Fruit fly (Drosophila melanogaster) whole organism, embryonic: ENCODE data around the gene mRpS26.

ENCODE experiments used
- Antp ChIP-seq: fragments of 200-800 bp; sonication (Bioruptor generic); optimal IDR thresholded peaks from 3 replicates; lab custom pipeline; 2016; ENCODE audit warnings: missing biosample characterization, missing genetic modification characterization
- Bteb2 ChIP-seq: fragments of 200-800 bp; sonication (Bioruptor generic); optimal IDR thresholded peaks from 2 replicates; lab custom pipeline; 2016; ENCODE audit warnings: missing biosample characterization, missing genetic modification characterization
- CG10431 ChIP-seq: fragments of 200-800 bp; sonication (Bioruptor generic); optimal IDR thresholded peaks from 3 replicates; lab custom pipeline; 2018; ENCODE audit warnings: missing biosample characterization, mild to moderate bottlenecking, missing genetic modification characterization
- CG10979 ChIP-seq: fragments of 200-800 bp; sonication (Bioruptor generic); optimal IDR thresholded peaks from 2 replicates; lab custom pipeline; 2018; ENCODE audit warnings: missing biosample characterization, mild to moderate bottlenecking, missing genetic modification characterization, moderate library complexity
- CG11723 ChIP-seq: fragments of 200-800 bp; sonication (Bioruptor generic); optimal IDR thresholded peaks from 2 replicates; lab custom pipeline; 2017; ENCODE audit warnings: missing biosample characterization, mild to moderate bottlenecking, missing genetic modification characterization
- CG13287 ChIP-seq: fragments of 200-800 bp; sonication (Bioruptor generic); IDR thresholded peaks from 2 replicates; pipeline ENCODE4 v1.3.6; 2022; ENCODE audit warnings: missing biosample characterization, missing genetic modification characterization; ENCODE audit not compliant: partially characterized antibody
- CG13296 ChIP-seq: fragments of 200-800 bp; sonication (Bioruptor generic); optimal IDR thresholded peaks from 3 replicates; lab custom pipeline; 2018; ENCODE audit warnings: missing biosample characterization, mild to moderate bottlenecking, missing genetic modification characterization
- CG14014 ChIP-seq: fragments of 200-800 bp; sonication (Bioruptor generic); IDR thresholded peaks from 2 replicates; pipeline ENCODE4 v1.3.6; 2022; ENCODE audit warnings: missing biosample characterization, missing genetic modification characterization
- CG18011 ChIP-seq: fragments of 200-800 bp; sonication (Bioruptor generic); optimal IDR thresholded peaks from 2 replicates; lab custom pipeline; 2017; ENCODE audit warnings: missing biosample characterization, missing genetic modification characterization, mild to moderate bottlenecking, moderate library complexity, missing genotype
- CG18599 ChIP-seq: fragments of 200-800 bp; sonication (Bioruptor generic); optimal IDR thresholded peaks from 3 replicates; lab custom pipeline; 2017; ENCODE audit warnings: missing biosample characterization, missing genetic modification characterization, mild to moderate bottlenecking, moderate library complexity, missing genetic modification reagents
- CG2116 ChIP-seq: fragments of 200-800 bp; sonication (Bioruptor generic); optimal IDR thresholded peaks from 3 replicates; lab custom pipeline; 2018; ENCODE audit warnings: missing biosample characterization, mild to moderate bottlenecking, missing genetic modification characterization
- CG30431 ChIP-seq: fragments of 200-800 bp; sonication (Bioruptor generic); optimal IDR thresholded peaks from 2 replicates; lab custom pipeline; 2017; ENCODE audit warnings: missing biosample characterization, missing genetic modification characterization
- CG33213 ChIP-seq: fragments of 200-800 bp; sonication (Bioruptor generic); optimal IDR thresholded peaks from 3 replicates; lab custom pipeline; 2016; ENCODE audit warnings: missing biosample characterization, missing genetic modification characterization
- CG34224 ChIP-seq: fragments of 200-800 bp; sonication (Bioruptor generic); IDR thresholded peaks from 3 replicates; pipeline ENCODE4 v1.3.6; 2022; ENCODE audit warnings: missing biosample characterization, missing genetic modification characterization; ENCODE audit not compliant: partially characterized antibody
- CG5245 ChIP-seq: fragments of 200-800 bp; sonication (Bioruptor generic); optimal IDR thresholded peaks from 3 replicates; lab custom pipeline; 2016; ENCODE audit warnings: missing biosample characterization, missing genetic modification characterization
- CG7556 ChIP-seq: fragments of 200-800 bp; sonication (Bioruptor generic); optimal IDR thresholded peaks from 2 replicates; lab custom pipeline; 2017; ENCODE audit warnings: missing biosample characterization, mild to moderate bottlenecking, missing genetic modification characterization
- CG7963 ChIP-seq: fragments of 200-800 bp; sonication (Bioruptor generic); IDR thresholded peaks from 3 replicates; pipeline ENCODE4 v1.3.6; 2022; ENCODE audit warnings: missing biosample characterization, missing genetic modification characterization; ENCODE audit not compliant: partially characterized antibody
- CoRest ChIP-seq: fragments of 200-800 bp; sonication (Bioruptor generic); optimal IDR thresholded peaks from 3 replicates; lab custom pipeline; 2018; ENCODE audit warnings: missing biosample characterization, mild to moderate bottlenecking, missing genetic modification characterization, moderate library complexity
- D19A ChIP-seq: fragments of 200-800 bp; optimal IDR thresholded peaks from 3 replicates; lab custom pipeline; 2019; ENCODE audit warnings: missing biosample characterization, mild to moderate bottlenecking, missing genetic modification characterization, moderate library complexity
- Dad ChIP-seq: fragments of 200-800 bp; sonication (Bioruptor generic); optimal IDR thresholded peaks from 3 replicates; lab custom pipeline; 2016; ENCODE audit warnings: missing biosample characterization, missing genetic modification characterization
- GATAe ChIP-seq: fragments of 200-800 bp; sonication (Bioruptor generic); conservative IDR thresholded peaks from 2 replicates; pipeline ENCODE4 v1.3.6; 2022; ENCODE audit warnings: missing biosample characterization, missing genetic modification characterization
- Lhr ChIP-seq: fragments of 200-800 bp; sonication (Bioruptor generic); optimal IDR thresholded peaks from 3 replicates; lab custom pipeline; 2017; ENCODE audit warnings: mild to moderate bottlenecking, missing biosample characterization, missing genetic modification reagents, missing genetic modification characterization
- MESR4 ChIP-seq: fragments of 200-800 bp; sonication (Bioruptor generic); optimal IDR thresholded peaks from 2 replicates; lab custom pipeline; 2018; ENCODE audit warnings: missing biosample characterization, mild to moderate bottlenecking, missing genetic modification characterization, moderate library complexity
- Mad ChIP-seq: fragments of 200-800 bp; sonication (Bioruptor generic); optimal IDR thresholded peaks from 2 replicates; lab custom pipeline; 2016; ENCODE audit warnings: missing biosample characterization, missing genetic modification characterization
- NC2α ChIP-seq: fragments of 200-800 bp; sonication (Bioruptor generic); optimal IDR thresholded peaks from 2 replicates; lab custom pipeline; 2016; ENCODE audit warnings: missing biosample characterization, missing genetic modification characterization
- Nf-YB ChIP-seq: fragments of 200-800 bp; sonication (Bioruptor generic); optimal IDR thresholded peaks from 3 replicates; lab custom pipeline; 2019; ENCODE audit warnings: missing biosample characterization, mild to moderate bottlenecking, missing genetic modification characterization, moderate library complexity
- NfI ChIP-seq: fragments of 200-800 bp; sonication (Bioruptor generic); optimal IDR thresholded peaks from 3 replicates; lab custom pipeline; 2018; ENCODE audit warnings: missing biosample characterization, mild to moderate bottlenecking, missing genetic modification characterization, moderate library complexity
- Spps ChIP-seq: fragments of 200-800 bp; sonication (Bioruptor generic); optimal IDR thresholded peaks from 2 replicates; lab custom pipeline; 2018; ENCODE audit warnings: missing biosample characterization, mild to moderate bottlenecking, missing genetic modification characterization
- Stat92E ChIP-seq, 3 experiments: fragments of >200 bp in 2 of 3; fragments of 200-800 bp in 1 of 3; sonication (Bioruptor generic) in 1 of 3; optimal IDR thresholded peaks; 2 replicates each; lab custom pipeline; 2017 to 2019; ENCODE audit warnings: missing biosample characterization in 3 of 3, missing genetic modification characterization in 3 of 3, mild to moderate bottlenecking in 1 of 3, moderate library complexity in 1 of 3
- ab ChIP-seq: fragments of 200-800 bp; sonication (Bioruptor generic); optimal IDR thresholded peaks from 2 replicates; lab custom pipeline; 2016; ENCODE audit warnings: missing biosample characterization, missing genetic modification characterization
- ac ChIP-seq: fragments of 200-800 bp; sonication (Bioruptor generic); optimal IDR thresholded peaks from 3 replicates; lab custom pipeline; 2017; ENCODE audit warnings: missing biosample characterization, mild to moderate bottlenecking, missing genetic modification characterization
- bowl ChIP-seq: fragments of 200-800 bp; sonication (Bioruptor generic); IDR thresholded peaks from 2 replicates; pipeline ENCODE4 v1.3.6; 2022; ENCODE audit warnings: missing biosample characterization, missing genetic modification characterization
- caup ChIP-seq: fragments of 200-800 bp; sonication (Bioruptor generic); optimal IDR thresholded peaks from 3 replicates; lab custom pipeline; 2017; ENCODE audit warnings: missing biosample characterization, mild to moderate bottlenecking, missing genetic modification characterization, moderate library complexity; ENCODE audit not compliant: severe bottlenecking
- dati ChIP-seq: fragments of 200-800 bp; sonication (Bioruptor generic); IDR thresholded peaks from 2 replicates; pipeline ENCODE4 v1.3.6; 2022; ENCODE audit warnings: missing biosample characterization, missing genetic modification characterization
- eve ChIP-seq, 2 experiments: fragments of >200 bp; optimal IDR thresholded peaks; 2 replicates each; lab custom pipeline; 2017; ENCODE audit warnings: missing biosample characterization in 2 of 2, missing genetic modification characterization in 2 of 2
- eyg ChIP-seq: fragments of 200-800 bp; sonication (Bioruptor generic); optimal IDR thresholded peaks from 3 replicates; lab custom pipeline; 2016; ENCODE audit warnings: missing biosample characterization, missing genetic modification characterization
- fd96Cb ChIP-seq: fragments of 200-800 bp; sonication (Bioruptor generic); optimal IDR thresholded peaks from 2 replicates; lab custom pipeline; 2018; ENCODE audit warnings: missing biosample characterization, mild to moderate bottlenecking, missing genetic modification characterization, moderate library complexity
- hbn ChIP-seq: fragments of 200-800 bp; sonication (Bioruptor generic); IDR thresholded peaks from 2 replicates; pipeline ENCODE4 v1.3.6; 2022; ENCODE audit warnings: missing biosample characterization, missing genetic modification characterization; ENCODE audit not compliant: partially characterized antibody
- lbe ChIP-seq: fragments of 200-800 bp; sonication (Bioruptor generic); optimal IDR thresholded peaks from 2 replicates; lab custom pipeline; 2016; ENCODE audit warnings: missing biosample characterization, mild to moderate bottlenecking, missing genetic modification characterization
- lilli ChIP-seq: fragments of 200-800 bp; sonication (Bioruptor generic); optimal IDR thresholded peaks from 3 replicates; lab custom pipeline; 2016; ENCODE audit warnings: missing biosample characterization, missing genetic modification characterization
- nerfin-2 ChIP-seq: fragments of 200-800 bp; sonication (Bioruptor generic); IDR thresholded peaks from 2 replicates; pipeline ENCODE4 v1.3.6; 2022; ENCODE audit warnings: missing biosample characterization, missing genetic modification characterization; ENCODE audit not compliant: partially characterized antibody
- p53 ChIP-seq: fragments of 200-800 bp; sonication (Bioruptor generic); optimal IDR thresholded peaks from 2 replicates; lab custom pipeline; 2016; ENCODE audit warnings: missing biosample characterization, missing genetic modification characterization
- sd ChIP-seq: fragments of 200-800 bp; sonication (Bioruptor generic); optimal IDR thresholded peaks from 3 replicates; lab custom pipeline; 2018; ENCODE audit warnings: missing biosample characterization, mild to moderate bottlenecking, missing genetic modification characterization, moderate library complexity
- sens ChIP-seq: fragments of 200-800 bp; sonication (Bioruptor generic); peaks from one replicate; lab custom pipeline; 2016; ENCODE audit warnings: missing biosample characterization, missing genetic modification characterization
- slou ChIP-seq: fragments of 200-800 bp; sonication (Bioruptor generic); optimal IDR thresholded peaks from 3 replicates; lab custom pipeline; 2016; ENCODE audit warnings: missing biosample characterization, missing genetic modification characterization
- stc ChIP-seq: fragments of 200-800 bp; sonication (Bioruptor generic); IDR thresholded peaks from 2 replicates; pipeline ENCODE4 v1.3.6; 2022; ENCODE audit warnings: missing biosample characterization, missing genetic modification characterization
- tin ChIP-seq: fragments of 200-800 bp; sonication (Bioruptor generic); optimal IDR thresholded peaks from 3 replicates; lab custom pipeline; 2016; ENCODE audit warnings: missing biosample characterization, missing genetic modification characterization
- unpg ChIP-seq: fragments of 200-800 bp; sonication (Bioruptor generic); optimal IDR thresholded peaks from 3 replicates; lab custom pipeline; 2018; ENCODE audit warnings: missing biosample characterization, mild to moderate bottlenecking, missing genetic modification characterization, moderate library complexity
- zfh1 ChIP-seq: fragments of 200-800 bp; sonication (Bioruptor generic); IDR thresholded peaks from 3 replicates; pipeline ENCODE4 v1.3.6; 2022; ENCODE audit warnings: missing biosample characterization, missing genetic modification characterization

The mRpS26 gene

dm6 chr3L:18148418-18148973, 42.1 kb downstream of the mRpS26 start, which contains the start of gene CG7330 (continued):
- TF ChIP-seq eve (GFP tag; optimal IDR thresholded peaks at IDR 0.05; lab: Kevin White, UChicago) (peak in 1 of 2 experiments; percentile 98), CG5245 (GFP tag; lab: Kevin White, UChicago) (peak; percentile 78), NC2α (no peak), CG13287 (GFP tag; lab: Robert Waterston, UW) (no peak), Lhr (GFP tag; lab: Kevin White, UChicago) (peak; percentile 55), dati (GFP tag; lab: Robert Waterston, UW) (no peak; the same call in 1 of the 2 replicates), eyg (no peak), CG34224 (GFP tag; lab: Robert Waterston, UW) (no peak), MESR4 (GFP tag; lab: Kevin White, UChicago) (no peak), NfI (GFP tag; lab: Kevin White, UChicago) (peak; percentile 86), nerfin-2 (GFP tag; lab: Robert Waterston, UW) (no peak), caup (GFP tag; lab: Kevin White, UChicago) (peak; percentile 90), CG30431 (GFP tag; lab: Kevin White, UChicago) (peak; percentile 71), sd (tag; lab: Kevin White, UChicago) (peak; percentile 73), D19A (tag; lab: Kevin White, UChicago) (peak; percentile 89), CG13296 (GFP tag; lab: Kevin White, UChicago) (peak; percentile 96), Antp (GFP tag; lab: Kevin White, UChicago) (peak; percentile 31), hbn (no peak), CG14014 (peak; percentile 88; the same call in 1 of the 2 replicates), slou (GFP tag; lab: Kevin White, UChicago) (peak; percentile 55), p53 (GFP tag; lab: Kevin White, UChicago) (no peak), Bteb2 (GFP tag; lab: Kevin White, UChicago) (peak; percentile 66), stc (peak; percentile 93), fd96Cb (peak; percentile 94), CG7963 (GFP tag; lab: Robert Waterston, UW) (no peak), CG18599 (GFP tag; lab: Kevin White, UChicago) (peak; percentile 94), Nf-YB (GFP tag; lab: Kevin White, UChicago) (peak; percentile 76), lbe (GFP tag; lab: Kevin White, UChicago) (peak; percentile 49), GATAe (GFP tag; lab: Robert Waterston, UW) (no peak; the same call in 1 of the 2 replicates), unpg (peak; percentile 92), CG2116 (GFP tag; lab: Kevin White, UChicago) (peak; percentile 64), sens (GFP tag; lab: Kevin White, UChicago) (peak; percentile 90), ac (peak; percentile 14), CG33213 (GFP tag; lab: Kevin White, UChicago) (peak; percentile 6), ab (GFP tag; lab: Kevin White, UChicago) (no peak), Stat92E (GFP tag; optimal IDR thresholded peaks at IDR 0.05; lab: Kevin White, UChicago) (no peak), tin (GFP tag; lab: Kevin White, UChicago) (peak; percentile 87), zfh1 (GFP tag; lab: Robert Waterston, UW) (peak; percentile 57; the same call in 2 of the 3 replicates), CoRest (tag; lab: Kevin White, UChicago) (peak; percentile 97), Dad (GFP tag; lab: Kevin White, UChicago) (peak; percentile 46), lilli (GFP tag; lab: Kevin White, UChicago) (peak; percentile 82), CG11723 (GFP tag; lab: Kevin White, UChicago) (peak; percentile 89), Spps (no peak), CG10979 (tag; lab: Kevin White, UChicago) (peak; percentile 82), CG18011 (GFP tag; lab: Kevin White, UChicago) (peak; percentile 80), Mad (GFP tag; lab: Kevin White, UChicago) (peak; percentile 57), CG10431 (peak; percentile 28), bowl (GFP tag; lab: Robert Waterston, UW) (peak; percentile 76), CG7556 (GFP tag; lab: Kevin White, UChicago) (peak; percentile 97)
